Worm (Caenorhabditis elegans) whole organism, early embryonic: ENCODE results near the gene ogt-1.
A peak's percentile ranks its signal among the peaks of the same experiment; 100 is the strongest.

Experiments
- B0310.2 ChIP-seq: sonication (generic microtip); optimal IDR thresholded peaks from 2 replicates; lab custom pipeline; 2016; ENCODE audit warnings: mild to moderate bottlenecking, missing genetic modification characterization, missing compliant biosample characterization
- F13C5.2 ChIP-seq: sonication (generic microtip); optimal IDR thresholded peaks from 2 replicates; lab custom pipeline; 2017; ENCODE audit warnings: mild to moderate bottlenecking, missing genetic modification characterization, inconsistent platforms, missing compliant biosample characterization
- aly-1 ChIP-seq: sonication (generic microtip); optimal IDR thresholded peaks from 2 replicates; lab custom pipeline; 2016; ENCODE audit warnings: missing genetic modification characterization, missing compliant biosample characterization
- ama-1 ChIP-seq: fragments of 150-350 bp; optimal IDR thresholded peaks from 2 replicates; lab custom pipeline; 2014
- ceh-13 ChIP-seq: fragments of 200-800 bp; sonication (Bioruptor generic); optimal IDR thresholded peaks from 2 replicates; lab custom pipeline; 2018; ENCODE audit warnings: mild to moderate bottlenecking, missing genetic modification characterization, missing compliant biosample characterization
- ceh-36 ChIP-seq: sonication (generic microtip); optimal IDR thresholded peaks from 2 replicates; lab custom pipeline; 2016; ENCODE audit warnings: missing genetic modification characterization, inconsistent platforms, missing compliant biosample characterization
- ets-7 ChIP-seq: sonication (generic microtip); optimal IDR thresholded peaks from 2 replicates; lab custom pipeline; 2016; ENCODE audit warnings: missing genotype, missing genetic modification characterization, missing compliant biosample characterization
- flt-1 ChIP-seq: fragments of 200-800 bp; sonication (Bioruptor generic); IDR thresholded peaks from 2 replicates; pipeline ENCODE4 v1.3.6; 2022; ENCODE audit warnings: missing genetic modification characterization, missing compliant biosample characterization
- hmbx-1 ChIP-seq: sonication (generic microtip); optimal IDR thresholded peaks from 2 replicates; lab custom pipeline; 2016; ENCODE audit warnings: mild to moderate bottlenecking, missing genetic modification characterization, missing compliant biosample characterization
- hmg-4 ChIP-seq: fragments of 200-800 bp; sonication (Bioruptor generic); optimal IDR thresholded peaks from 2 replicates; lab custom pipeline; 2018; ENCODE audit warnings: mild to moderate bottlenecking, missing genetic modification characterization, missing compliant biosample characterization
- hnd-1 ChIP-seq: sonication (generic microtip); optimal IDR thresholded peaks from 2 replicates; lab custom pipeline; 2016; ENCODE audit warnings: missing genetic modification characterization, missing compliant biosample characterization
- pes-1 ChIP-seq: fragments of 200-800 bp; sonication (Bioruptor generic); IDR thresholded peaks from 2 replicates; pipeline ENCODE4 v1.3.6; 2022; ENCODE audit warnings: missing genetic modification reagents, missing genetic modification characterization, missing compliant biosample characterization
- scrt-1 ChIP-seq: fragments of 200-800 bp; sonication (Bioruptor generic); IDR thresholded peaks from 2 replicates; pipeline ENCODE4 v1.3.6; 2022; ENCODE audit warnings: missing genetic modification characterization, missing compliant biosample characterization
- sea-1 ChIP-seq: fragments of 200-800 bp; sonication (Bioruptor generic); conservative IDR thresholded peaks from 2 replicates; pipeline ENCODE4 v1.3.6; 2022; ENCODE audit warnings: missing genetic modification characterization, missing compliant biosample characterization
- tbx-11 ChIP-seq: fragments of 200-800 bp; sonication (Bioruptor generic); IDR thresholded peaks from 2 replicates; pipeline ENCODE4 v1.3.6; 2022; ENCODE audit warnings: missing genetic modification characterization, missing compliant biosample characterization
- tbx-37 ChIP-seq: fragments of 200-800 bp; sonication (Bioruptor generic); conservative IDR thresholded peaks from 2 replicates; pipeline ENCODE4 v1.3.6; 2022; ENCODE audit warnings: missing genetic modification reagents, missing genetic modification characterization, missing compliant biosample characterization
- tra-4 ChIP-seq: sonication (generic microtip); optimal IDR thresholded peaks from 2 replicates; lab custom pipeline; 2017; ENCODE audit warnings: missing genetic modification characterization, missing compliant biosample characterization

ogt-1 gene

DNA sequence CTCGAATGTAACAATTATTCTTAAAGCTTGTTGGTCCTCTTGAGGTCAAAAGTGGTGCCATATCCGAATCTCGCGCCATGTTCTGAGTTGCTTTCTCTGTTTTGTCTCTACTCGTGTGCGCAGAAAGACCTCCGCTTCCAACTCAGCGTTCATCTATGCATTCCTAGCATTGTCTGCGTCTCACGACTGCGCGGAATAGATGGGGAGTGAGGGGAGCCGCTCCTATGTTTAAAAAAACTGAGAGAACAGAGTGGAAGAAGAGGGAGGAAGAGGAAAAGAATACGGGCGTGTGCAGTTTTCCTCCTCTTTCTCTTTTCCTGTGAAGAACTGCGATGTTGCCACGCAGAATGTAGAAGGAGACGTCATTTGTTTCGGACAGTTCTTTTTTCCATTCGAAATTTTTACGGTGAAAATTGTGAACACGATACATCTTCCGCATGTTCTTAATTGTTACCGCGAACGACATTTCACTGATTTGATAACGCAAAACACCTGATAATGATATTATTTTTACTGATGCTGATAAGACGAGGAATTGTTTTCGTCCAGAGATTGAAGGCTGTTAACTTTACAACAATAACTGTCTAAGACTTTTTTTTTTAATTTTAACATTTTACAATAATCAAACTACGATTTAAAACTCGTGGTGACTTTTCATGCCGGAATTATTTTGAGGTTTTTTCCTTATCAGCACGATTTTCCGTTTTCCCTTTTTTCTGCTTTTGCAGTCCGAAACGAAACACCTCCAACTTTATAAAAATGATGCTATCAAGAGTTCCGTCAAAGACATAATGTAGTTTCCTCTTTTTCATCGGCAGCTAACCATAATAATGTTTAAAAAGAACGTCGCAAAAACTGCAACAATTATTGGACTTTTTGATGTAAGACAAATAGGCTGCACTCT lies 13.3 kb upstream of the ogt-1 start:
- no peak for TF ChIP-seq flt-1 (GFP tag; lab: Robert Waterston, UW)
- no peak for TF ChIP-seq tbx-11 (GFP tag; lab: Robert Waterston, UW)
- TF ChIP-seq B0310.2 (tag; lab: Kevin White, UChicago): no peak
- no peak for TF ChIP-seq hmbx-1 (tag; lab: Kevin White, UChicago)
- TF ChIP-seq sea-1 (GFP tag; lab: Robert Waterston, UW): no peak
- TF ChIP-seq scrt-1: no peak
- TF ChIP-seq ama-1 (lab: Kevin White, UChicago): no peak
- no peak for TF ChIP-seq tra-4
- no peak for TF ChIP-seq hmg-4 (GFP tag; lab: Kevin White, UChicago)
- TF ChIP-seq ceh-36 (tag; lab: Kevin White, UChicago): no peak
- no peak for TF ChIP-seq ets-7 (tag; lab: Kevin White, UChicago)
- TF ChIP-seq ceh-13 (GFP tag; lab: Kevin White, UChicago): no peak
- no peak for TF ChIP-seq hnd-1 (tag; lab: Kevin White, UChicago)
- no peak for TF ChIP-seq pes-1 (GFP tag; lab: Robert Waterston, UW)
- TF ChIP-seq F13C5.2 (tag; lab: Kevin White, UChicago): no peak
- no peak for TF ChIP-seq tbx-37
- no peak for TF ChIP-seq aly-1 (tag; lab: Kevin White, UChicago)

DNA sequence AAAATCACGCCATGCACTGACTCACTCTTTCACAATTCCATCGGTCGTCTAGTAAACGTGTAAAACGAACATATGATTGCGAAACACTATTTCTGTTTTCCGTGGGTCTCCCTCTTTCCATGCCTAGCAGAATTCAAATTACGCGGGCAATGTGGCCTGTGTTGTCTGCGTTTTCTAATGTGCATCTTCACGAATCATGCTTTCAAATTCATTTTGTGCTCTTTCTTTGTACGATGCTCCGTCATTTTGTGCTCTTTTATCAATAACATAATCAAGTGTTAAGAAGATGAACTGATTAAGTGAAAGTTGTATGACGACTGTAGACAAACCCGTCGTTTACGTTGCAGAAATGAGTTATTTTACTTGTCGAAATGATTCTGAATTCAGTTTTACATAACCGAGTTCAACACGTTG lies 12.2 kb upstream of the ogt-1 start:
- no peak for TF ChIP-seq pes-1 (GFP tag; lab: Robert Waterston, UW)
- TF ChIP-seq ama-1 (lab: Kevin White, UChicago): no peak
- TF ChIP-seq sea-1 (GFP tag; lab: Robert Waterston, UW): no peak
- TF ChIP-seq ets-7 (tag; lab: Kevin White, UChicago): no peak
- TF ChIP-seq hmbx-1 (tag; lab: Kevin White, UChicago): no peak
- no peak for TF ChIP-seq scrt-1
- TF ChIP-seq tra-4: no peak
- no peak for TF ChIP-seq B0310.2 (tag; lab: Kevin White, UChicago)
- no peak for TF ChIP-seq ceh-13 (GFP tag; lab: Kevin White, UChicago)
- no peak for TF ChIP-seq hmg-4 (GFP tag; lab: Kevin White, UChicago)
- no peak for TF ChIP-seq hnd-1 (tag; lab: Kevin White, UChicago)
- TF ChIP-seq flt-1 (GFP tag; lab: Robert Waterston, UW): no peak
- TF ChIP-seq tbx-37: no peak
- no peak for TF ChIP-seq tbx-11 (GFP tag; lab: Robert Waterston, UW)
- no peak for TF ChIP-seq ceh-36 (tag; lab: Kevin White, UChicago)
- no peak for TF ChIP-seq aly-1 (tag; lab: Kevin White, UChicago)
- TF ChIP-seq F13C5.2 (tag; lab: Kevin White, UChicago): no peak

- no peak for TF ChIP-seq tra-4
- no peak for TF ChIP-seq hmbx-1 (tag; lab: Kevin White, UChicago)
- TF ChIP-seq ama-1 (lab: Kevin White, UChicago): no peak
- TF ChIP-seq tbx-37: no peak
- no peak for TF ChIP-seq scrt-1
- no peak for TF ChIP-seq B0310.2 (tag; lab: Kevin White, UChicago)
- no peak for TF ChIP-seq sea-1 (GFP tag; lab: Robert Waterston, UW)
- no peak for TF ChIP-seq hnd-1 (tag; lab: Kevin White, UChicago)
- no peak for TF ChIP-seq ceh-36 (tag; lab: Kevin White, UChicago)
- TF ChIP-seq flt-1 (GFP tag; lab: Robert Waterston, UW): no peak
- TF ChIP-seq tbx-11 (GFP tag; lab: Robert Waterston, UW): no peak
- TF ChIP-seq pes-1 (GFP tag; lab: Robert Waterston, UW): no peak
- TF ChIP-seq ets-7 (tag; lab: Kevin White, UChicago): no peak
Measured at ce11 chrIII:7165276-7165675, 11.7 kb upstream of the ogt-1 start.

DNA sequence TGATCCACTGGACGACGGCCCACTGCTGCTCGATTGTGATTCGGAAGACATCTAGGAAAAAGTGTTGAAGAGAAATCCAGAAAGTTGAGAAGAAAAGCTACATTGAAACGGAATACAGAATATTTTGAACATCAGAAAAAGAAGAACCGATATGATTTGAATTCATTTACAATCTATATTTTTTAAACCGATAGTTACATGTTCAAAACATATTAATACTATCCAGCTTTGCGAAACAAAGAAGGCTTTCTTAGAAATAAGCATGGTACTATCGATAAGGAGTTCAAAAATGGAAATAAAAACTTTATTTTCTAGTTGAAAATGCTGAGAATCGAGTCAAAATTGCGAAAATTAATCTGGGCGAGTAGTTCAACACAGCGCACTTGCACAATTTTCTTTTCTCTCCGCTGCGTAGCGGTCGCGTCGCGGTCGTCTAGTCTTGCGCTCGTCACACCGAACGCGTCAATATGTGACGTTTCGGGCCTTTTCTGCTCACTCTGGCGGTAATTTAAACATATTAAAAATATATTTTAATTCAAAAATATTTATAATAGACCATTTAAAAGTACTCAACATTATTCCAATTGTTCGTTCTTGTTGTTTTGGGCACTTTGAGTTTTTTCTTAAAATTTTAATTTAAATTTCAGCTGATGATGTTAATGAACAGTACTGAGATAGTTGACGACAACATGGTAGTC lies 8.6 kb upstream of the ogt-1 start, which contains the start of the genes syf-2 and K04G7.1:
Gene syf-2, minus strand, starts transcription at position 51 of the 698 bp plus-strand sequence.
Gene K04G7.1, plus strand, starts transcription at position 648 of the 698 bp plus-strand sequence.
- TF ChIP-seq tra-4 (no peak), sea-1 (GFP tag; lab: Robert Waterston, UW) (no peak), hmg-4 (GFP tag; lab: Kevin White, UChicago) (peak; percentile 69), F13C5.2 (tag; lab: Kevin White, UChicago) (peak; percentile 75)

DNA sequence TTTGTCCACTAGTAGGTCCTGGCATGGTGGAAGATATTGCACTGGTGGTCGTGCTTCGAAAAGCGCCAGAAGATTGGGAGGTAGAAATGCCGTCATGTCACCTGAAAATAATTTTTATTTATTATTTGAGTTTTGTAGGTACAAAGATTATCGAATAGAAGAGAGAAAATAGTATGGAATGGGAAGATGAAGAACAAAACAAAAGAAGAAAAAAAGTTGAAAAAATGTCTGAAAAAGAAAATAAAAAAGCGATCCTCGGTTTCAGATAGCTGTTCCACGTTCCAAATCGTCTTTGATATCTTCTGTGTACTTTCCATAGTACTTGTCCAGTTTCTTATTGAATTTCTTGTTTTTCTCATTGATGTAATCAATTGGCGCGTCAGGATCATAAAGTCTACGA lies 7.5 kb upstream of the ogt-1 start, which contains the start of gene rnp-7:
Gene rnp-7, minus strand, starts transcription at position 101 of the 400 bp plus-strand sequence.
- no peak for TF ChIP-seq ceh-36 (tag; lab: Kevin White, UChicago)
- TF ChIP-seq tbx-37: no peak
- no peak for TF ChIP-seq B0310.2 (tag; lab: Kevin White, UChicago)
- no peak for TF ChIP-seq tra-4
- TF ChIP-seq sea-1 (GFP tag; lab: Robert Waterston, UW): no peak
- TF ChIP-seq pes-1 (GFP tag; lab: Robert Waterston, UW): no peak
- TF ChIP-seq scrt-1: no peak
- no peak for TF ChIP-seq F13C5.2 (tag; lab: Kevin White, UChicago)
- TF ChIP-seq hmbx-1 (tag; lab: Kevin White, UChicago): no peak
- no peak for TF ChIP-seq tbx-11 (GFP tag; lab: Robert Waterston, UW)
- no peak for TF ChIP-seq flt-1 (GFP tag; lab: Robert Waterston, UW)
- no peak for TF ChIP-seq ceh-13 (GFP tag; lab: Kevin White, UChicago)
- TF ChIP-seq aly-1 (tag; lab: Kevin White, UChicago): no peak

DNA sequence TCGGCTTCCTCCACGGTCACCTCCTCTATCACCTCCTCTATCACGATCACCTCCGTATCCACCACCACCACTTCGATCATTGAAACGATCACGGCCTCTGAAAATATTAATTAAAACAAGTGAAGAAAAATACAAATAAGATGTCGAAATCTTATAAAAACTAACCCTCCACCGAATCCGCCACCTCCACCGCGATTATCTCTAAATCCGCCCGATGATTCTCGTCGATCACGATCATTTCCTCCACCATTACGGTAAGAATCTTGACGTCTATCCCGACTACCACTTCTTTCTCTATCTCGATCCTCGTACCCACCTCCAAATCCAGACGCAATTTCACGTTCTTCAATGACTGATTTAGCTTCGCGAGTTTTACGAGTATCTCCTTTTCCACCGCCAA lies 5.6 kb upstream of the ogt-1 start:
- TF ChIP-seq F13C5.2 (tag; lab: Kevin White, UChicago): no peak
